Fruit fly (Drosophila melanogaster) whole organism, prepupa: Measurements from ENCODE around the gene CG46308.

ENCODE experiments used
- CG10631 ChIP-seq: fragments of 200-800 bp; sonication (Bioruptor generic); optimal IDR thresholded peaks from 2 replicates; lab custom pipeline; 2016; ENCODE audit warnings: missing biosample characterization, missing genetic modification characterization
- CG10669 ChIP-seq: fragments of 200-800 bp; sonication (Bioruptor generic); optimal IDR thresholded peaks from 3 replicates; lab custom pipeline; 2018; ENCODE audit warnings: missing biosample characterization, mild to moderate bottlenecking, missing genetic modification characterization, moderate library complexity
- CG11762 ChIP-seq: fragments of 200-800 bp; sonication (Bioruptor generic); optimal IDR thresholded peaks from 3 replicates; lab custom pipeline; 2016; ENCODE audit warnings: missing biosample characterization, missing genetic modification characterization; ENCODE audit not compliant: insufficient read depth
- CG11902 ChIP-seq: fragments of 200-800 bp; sonication (Bioruptor generic); optimal IDR thresholded peaks from 3 replicates; lab custom pipeline; 2016; ENCODE audit warnings: missing biosample characterization, missing genetic modification characterization
- CG3032 ChIP-seq: fragments of 200-800 bp; optimal IDR thresholded peaks from 2 replicates; lab custom pipeline; 2019; ENCODE audit warnings: missing biosample characterization, mild to moderate bottlenecking, missing genetic modification characterization, moderate library complexity
- CG31627 ChIP-seq: fragments of 200-800 bp; sonication (Bioruptor generic); optimal IDR thresholded peaks from 3 replicates; lab custom pipeline; 2016; ENCODE audit warnings: missing biosample characterization, missing genetic modification characterization
- CG34406 ChIP-seq: fragments of 200-800 bp; sonication (Bioruptor generic); optimal IDR thresholded peaks from 3 replicates; lab custom pipeline; 2016; ENCODE audit warnings: missing biosample characterization, missing genetic modification characterization
- CG3919 ChIP-seq: fragments of 200-800 bp; sonication (Bioruptor generic); optimal IDR thresholded peaks from 3 replicates; lab custom pipeline; 2016; ENCODE audit warnings: missing biosample characterization, missing genetic modification characterization
- CG6854 ChIP-seq: fragments of 200-800 bp; sonication (Bioruptor generic); optimal IDR thresholded peaks from 2 replicates; lab custom pipeline; 2017; ENCODE audit warnings: missing biosample characterization, mild to moderate bottlenecking, missing genetic modification characterization
- CG7368 ChIP-seq: fragments of 200-800 bp; sonication (Bioruptor generic); optimal IDR thresholded peaks from 3 replicates; lab custom pipeline; 2016; ENCODE audit warnings: missing biosample characterization, missing genetic modification characterization
- CG8632 ChIP-seq: fragments of 200-800 bp; sonication (Bioruptor generic); optimal IDR thresholded peaks from 3 replicates; lab custom pipeline; 2016; ENCODE audit warnings: missing biosample characterization, missing genetic modification characterization
- Eip93F ChIP-seq: fragments of 200-800 bp; sonication (Bioruptor generic); optimal IDR thresholded peaks from 2 replicates; lab custom pipeline; 2016; ENCODE audit warnings: missing biosample characterization, mild to moderate bottlenecking, missing genetic modification characterization
- Ets96B ChIP-seq: fragments of 200-800 bp; optimal IDR thresholded peaks from 2 replicates; lab custom pipeline; 2019; ENCODE audit warnings: missing biosample characterization, mild to moderate bottlenecking, missing genetic modification characterization, moderate library complexity
- Hr38 ChIP-seq: sonication (Bioruptor generic); optimal IDR thresholded peaks from 2 replicates; lab custom pipeline; 2016; ENCODE audit warnings: missing biosample characterization, missing genetic modification characterization
- Lpt ChIP-seq: fragments of 200-800 bp; sonication (Bioruptor generic); optimal IDR thresholded peaks from 3 replicates; lab custom pipeline; 2016; ENCODE audit warnings: missing biosample characterization, missing genetic modification characterization
- OdsH ChIP-seq: fragments of 200-800 bp; sonication (Bioruptor generic); optimal IDR thresholded peaks from 3 replicates; lab custom pipeline; 2016; ENCODE audit warnings: missing biosample characterization, missing genetic modification characterization
- Sox102F ChIP-seq: fragments of 200-800 bp; sonication (Bioruptor generic); optimal IDR thresholded peaks from 2 replicates; lab custom pipeline; 2016; ENCODE audit warnings: missing biosample characterization, mild to moderate bottlenecking, missing genetic modification characterization
- dsx ChIP-seq: fragments of 200-800 bp; optimal IDR thresholded peaks from 3 replicates; lab custom pipeline; 2019; ENCODE audit warnings: missing biosample characterization, mild to moderate bottlenecking, missing genetic modification characterization, moderate library complexity; ENCODE audit not compliant: poor library complexity, severe bottlenecking
- esn ChIP-seq: fragments of 200-800 bp; sonication (Bioruptor generic); optimal IDR thresholded peaks from 2 replicates; lab custom pipeline; 2016; ENCODE audit warnings: missing biosample characterization, mild to moderate bottlenecking, missing genetic modification characterization, moderate library complexity
- fd85E ChIP-seq: fragments of 200-800 bp; sonication (Bioruptor generic); optimal IDR thresholded peaks from 3 replicates; lab custom pipeline; 2016; ENCODE audit warnings: missing biosample characterization, missing genetic modification characterization
- lz ChIP-seq: fragments of 200-800 bp; sonication (Bioruptor generic); optimal IDR thresholded peaks from 3 replicates; lab custom pipeline; 2016; ENCODE audit warnings: missing biosample characterization, missing genetic modification characterization
- salr ChIP-seq, 2 experiments: fragments of 200-800 bp; sonication (Bioruptor generic); optimal IDR thresholded peaks; 3 replicates each; lab custom pipeline; 2016 to 2018; ENCODE audit warnings: missing biosample characterization in 2 of 2, missing genetic modification characterization in 2 of 2, mild to moderate bottlenecking in 1 of 2
- ss ChIP-seq, 2 experiments: fragments of 200-800 bp; sonication (Bioruptor generic); optimal IDR thresholded peaks; 2 replicates in 1 of 2; 3 replicates in 1 of 2; lab custom pipeline; 2017 to 2018; ENCODE audit warnings: mild to moderate bottlenecking in 2 of 2, missing biosample characterization in 2 of 2, missing genetic modification characterization in 2 of 2, moderate library complexity in 1 of 2
- svp ChIP-seq: fragments of 200-800 bp; sonication (Bioruptor generic); peaks from one replicate; lab custom pipeline; 2016; ENCODE audit warnings: missing biosample characterization, missing genetic modification characterization
- topi ChIP-seq: fragments of 200-800 bp; sonication (Bioruptor generic); optimal IDR thresholded peaks from 3 replicates; lab custom pipeline; 2016; ENCODE audit warnings: missing biosample characterization, missing genetic modification characterization

Gene CG46308

DNA sequence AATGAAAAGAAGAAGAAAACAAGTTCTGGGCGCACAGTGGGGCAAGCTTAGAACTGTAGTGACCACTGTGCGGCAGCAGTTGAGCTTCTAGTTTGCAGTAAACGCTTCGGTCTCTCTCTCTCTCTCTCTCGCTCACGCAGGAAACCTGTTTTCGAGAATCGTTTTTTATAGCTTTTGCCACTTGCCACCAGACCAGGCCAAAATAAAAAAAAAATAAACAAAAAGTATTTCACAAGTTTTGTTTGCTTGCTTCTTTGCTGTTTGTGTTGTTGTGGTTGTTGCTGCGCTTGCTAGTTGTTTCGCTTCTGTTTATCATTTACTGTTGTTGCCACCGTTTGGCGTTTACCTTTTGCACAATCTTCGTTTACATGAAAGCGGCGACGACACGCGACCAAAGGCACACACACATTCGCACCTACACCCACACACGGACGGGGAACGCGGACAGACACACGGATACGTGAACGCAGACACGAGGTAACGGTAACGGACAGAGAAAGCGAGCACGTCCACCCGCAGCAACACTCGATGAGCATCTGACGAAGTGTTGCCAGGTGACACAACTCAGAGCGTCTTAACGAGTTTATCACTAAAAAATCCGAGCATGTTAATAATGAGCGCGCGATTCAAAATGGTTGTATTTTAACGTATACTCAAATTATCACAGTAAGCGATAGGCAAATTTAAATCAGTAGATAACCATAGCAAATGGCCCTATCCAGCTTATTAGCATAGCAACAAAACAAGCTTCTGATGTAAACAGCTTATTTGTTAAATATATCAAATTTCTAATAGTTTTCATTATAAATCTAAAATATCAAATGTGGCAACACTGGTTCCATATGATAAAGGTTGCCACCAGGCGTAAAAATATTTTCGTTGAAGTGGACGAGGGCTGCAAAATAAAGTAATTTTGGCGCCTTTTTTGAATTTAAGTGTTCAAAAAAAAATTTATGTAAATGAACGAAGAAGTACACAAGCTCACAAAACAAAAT, 87.5 kb downstream of the CG46308 start, which contains the start of gene B4 (continued):
- no peak for TF ChIP-seq Hr38 (GFP tag; lab: Kevin White, UChicago)
- peak; percentile 60 for TF ChIP-seq Lpt (GFP tag; lab: Kevin White, UChicago)
- TF ChIP-seq CG3919 (GFP tag; lab: Kevin White, UChicago): peak; percentile 37
- TF ChIP-seq esn (GFP tag; lab: Kevin White, UChicago): peak; percentile 10
- TF ChIP-seq fd85E (GFP tag; lab: Kevin White, UChicago): no peak
- TF ChIP-seq CG7368 (GFP tag; lab: Kevin White, UChicago): peak; percentile 26
- peak; percentile 86 to 92 for TF ChIP-seq ss (GFP tag; optimal IDR thresholded peaks at IDR 0.05; lab: Kevin White, UChicago)
- no peak for TF ChIP-seq CG8632 (GFP tag; lab: Kevin White, UChicago)
- TF ChIP-seq Sox102F (GFP tag; lab: Kevin White, UChicago): no peak
- TF ChIP-seq lz: peak; percentile 17
- no peak for TF ChIP-seq CG11762 (GFP tag; lab: Kevin White, UChicago)
- TF ChIP-seq OdsH (GFP tag; lab: Kevin White, UChicago): no peak
- peak; percentile 46 for TF ChIP-seq Ets96B (tag; lab: Kevin White, UChicago)
- TF ChIP-seq Eip93F (GFP tag; lab: Kevin White, UChicago): peak; percentile 7
- TF ChIP-seq CG6854 (GFP tag; lab: Kevin White, UChicago): peak; percentile 59
- TF ChIP-seq CG34406: no peak
- TF ChIP-seq CG10631 (GFP tag; lab: Kevin White, UChicago): no peak
- TF ChIP-seq CG10669: peak; percentile 39
- TF ChIP-seq CG11902 (GFP tag; lab: Kevin White, UChicago): no peak
- no peak for TF ChIP-seq salr (GFP tag; optimal IDR thresholded peaks at IDR 0.05; lab: Kevin White, UChicago)
- TF ChIP-seq CG3032: peak; percentile 26
- TF ChIP-seq topi: no peak
- peak; percentile 55 for TF ChIP-seq svp (GFP tag; lab: Kevin White, UChicago)
- TF ChIP-seq dsx (GFP tag; lab: Kevin White, UChicago): peak; percentile 21
- TF ChIP-seq CG31627 (GFP tag; lab: Kevin White, UChicago): peak; percentile 11
- TF ChIP-seq, all 60 proteins: peak for 36
